Fruit fly (Drosophila melanogaster) whole organism, embryonic: ENCODE results near the gene Pxn.

Source experiments
- Atf6 ChIP-seq: fragments of 200-800 bp; sonication (Bioruptor generic); IDR thresholded peaks from 2 replicates; pipeline ENCODE4 v1.3.6; 2022; ENCODE audit warnings: missing biosample characterization, missing genetic modification characterization
- CG12104 ChIP-seq: fragments of 200-800 bp; sonication (Bioruptor generic); optimal IDR thresholded peaks from 3 replicates; lab custom pipeline; 2016; ENCODE audit warnings: missing biosample characterization, missing genetic modification characterization
- CG12219 ChIP-seq: fragments of 200-800 bp; sonication (Bioruptor generic); optimal IDR thresholded peaks from 3 replicates; lab custom pipeline; 2018; ENCODE audit warnings: missing biosample characterization, mild to moderate bottlenecking, missing genetic modification characterization
- CG12236 ChIP-seq: fragments of 200-800 bp; sonication (Bioruptor generic); optimal IDR thresholded peaks from 2 replicates; lab custom pipeline; 2016; ENCODE audit warnings: missing biosample characterization, missing genetic modification characterization
- CG14050 ChIP-seq: fragments of 200-800 bp; sonication (Bioruptor generic); IDR thresholded peaks from 3 replicates; pipeline ENCODE4 v1.3.6; 2022; ENCODE audit warnings: missing biosample characterization, missing genetic modification characterization
- CG14710 ChIP-seq: fragments of 200-800 bp; sonication (Bioruptor generic); optimal IDR thresholded peaks from 3 replicates; lab custom pipeline; 2019; ENCODE audit warnings: missing biosample characterization, mild to moderate bottlenecking, missing genetic modification characterization, moderate library complexity
- CG14860 ChIP-seq: fragments of 200-800 bp; sonication (Bioruptor generic); IDR thresholded peaks from 3 replicates; pipeline ENCODE4 v1.3.6; 2022; ENCODE audit warnings: missing biosample characterization, missing genetic modification characterization; ENCODE audit not compliant: partially characterized antibody
- CG1603 ChIP-seq: fragments of 200-800 bp; sonication (Bioruptor generic); optimal IDR thresholded peaks from 2 replicates; lab custom pipeline; 2019; ENCODE audit warnings: missing biosample characterization, mild to moderate bottlenecking, missing genetic modification characterization, moderate library complexity
- CG3163 ChIP-seq: fragments of 200-800 bp; sonication (Bioruptor generic); optimal IDR thresholded peaks from 3 replicates; lab custom pipeline; 2016; ENCODE audit warnings: missing biosample characterization, missing genetic modification characterization
- CG33557 ChIP-seq: fragments of 200-800 bp; sonication (Bioruptor generic); optimal IDR thresholded peaks from 2 replicates; lab custom pipeline; 2019; ENCODE audit warnings: missing biosample characterization, mild to moderate bottlenecking, missing genetic modification characterization, moderate library complexity
- CG3407 ChIP-seq: fragments of 200-800 bp; sonication (Bioruptor generic); optimal IDR thresholded peaks from 2 replicates; lab custom pipeline; 2018; ENCODE audit warnings: missing biosample characterization, mild to moderate bottlenecking, missing genetic modification characterization
- CG34224 ChIP-seq: fragments of 200-800 bp; sonication (Bioruptor generic); IDR thresholded peaks from 3 replicates; pipeline ENCODE4 v1.3.6; 2022; ENCODE audit warnings: missing biosample characterization, missing genetic modification characterization; ENCODE audit not compliant: partially characterized antibody
- CG3995 ChIP-seq: fragments of 200-800 bp; sonication (Bioruptor generic); optimal IDR thresholded peaks from 3 replicates; lab custom pipeline; 2016; ENCODE audit warnings: missing biosample characterization, missing genetic modification characterization
- CG43689 ChIP-seq: fragments of 200-800 bp; sonication (Bioruptor generic); IDR thresholded peaks from 2 replicates; pipeline ENCODE4 v1.3.6; 2022; ENCODE audit warnings: missing biosample characterization, missing genetic modification characterization
- CG6683 ChIP-seq: fragments of 200-800 bp; sonication (Bioruptor generic); optimal IDR thresholded peaks from 2 replicates; lab custom pipeline; 2017; ENCODE audit warnings: missing biosample characterization, mild to moderate bottlenecking, missing genetic modification characterization, missing genetic modification reagents
- CG7271 ChIP-seq: fragments of 200-800 bp; sonication (Bioruptor generic); optimal IDR thresholded peaks from 2 replicates; lab custom pipeline; 2018; ENCODE audit warnings: missing biosample characterization, mild to moderate bottlenecking, missing genetic modification characterization, moderate library complexity
- CG8924 ChIP-seq: fragments of 200-800 bp; optimal IDR thresholded peaks from 3 replicates; lab custom pipeline; 2019; ENCODE audit warnings: missing biosample characterization, mild to moderate bottlenecking, missing genetic modification characterization, moderate library complexity
- CG8944 ChIP-seq: fragments of 200-800 bp; sonication (Bioruptor generic); optimal IDR thresholded peaks from 3 replicates; lab custom pipeline; 2016; ENCODE audit warnings: missing biosample characterization, missing genetic modification characterization
- CG9932 ChIP-seq: fragments of 200-800 bp; sonication (Bioruptor generic); IDR thresholded peaks from 2 replicates; pipeline ENCODE4 v1.3.6; 2022; ENCODE audit warnings: missing biosample characterization, missing genetic modification characterization
- Dip2 ChIP-seq: fragments of 200-800 bp; sonication (Bioruptor generic); IDR thresholded peaks from 2 replicates; pipeline ENCODE4 v1.3.6; 2022; ENCODE audit warnings: missing biosample characterization, missing genetic modification characterization
- ERR ChIP-seq: fragments of 200-800 bp; sonication (Bioruptor generic); optimal IDR thresholded peaks from 2 replicates; lab custom pipeline; 2016; ENCODE audit warnings: missing biosample characterization, missing genetic modification characterization
- Gsc ChIP-seq: fragments of 200-800 bp; sonication (Bioruptor generic); IDR thresholded peaks from 2 replicates; pipeline ENCODE4 v1.3.6; 2022; ENCODE audit warnings: missing biosample characterization, missing genetic modification characterization
- HLH4C ChIP-seq: fragments of 200-800 bp; sonication (Bioruptor generic); IDR thresholded peaks from 3 replicates; pipeline ENCODE4 v1.3.6; 2022; ENCODE audit warnings: missing biosample characterization, missing genetic modification characterization; ENCODE audit not compliant: partially characterized antibody
- HLHmδ ChIP-seq: fragments of 200-800 bp; sonication (Bioruptor generic); optimal IDR thresholded peaks from 2 replicates; lab custom pipeline; 2018; ENCODE audit warnings: missing biosample characterization, mild to moderate bottlenecking, missing genetic modification characterization, moderate library complexity
- Hand ChIP-seq: fragments of 200-800 bp; sonication (Bioruptor generic); optimal IDR thresholded peaks from 2 replicates; lab custom pipeline; 2017; ENCODE audit warnings: mild to moderate bottlenecking, missing biosample characterization, missing genetic modification reagents, missing genetic modification characterization
- Meics ChIP-seq: fragments of 200-800 bp; sonication (Bioruptor generic); optimal IDR thresholded peaks from 2 replicates; lab custom pipeline; 2017; ENCODE audit warnings: missing biosample characterization, mild to moderate bottlenecking, missing genetic modification characterization
- NC2β ChIP-seq: fragments of 200-800 bp; sonication (Bioruptor generic); optimal IDR thresholded peaks from 2 replicates; lab custom pipeline; 2016; ENCODE audit warnings: missing biosample characterization, missing genetic modification characterization
- Oli ChIP-seq: fragments of 200-800 bp; sonication (Bioruptor generic); optimal IDR thresholded peaks from 2 replicates; lab custom pipeline; 2018; ENCODE audit warnings: missing biosample characterization, mild to moderate bottlenecking, missing genetic modification characterization, moderate library complexity
- Opbp ChIP-seq: fragments of 200-800 bp; sonication (Bioruptor generic); IDR thresholded peaks from 3 replicates; pipeline ENCODE4 v1.3.6; 2022; ENCODE audit warnings: missing biosample characterization, missing genetic modification characterization; ENCODE audit not compliant: partially characterized antibody
- PHDP ChIP-seq: fragments of 200-800 bp; sonication (Bioruptor generic); optimal IDR thresholded peaks from 3 replicates; lab custom pipeline; 2018; ENCODE audit warnings: missing biosample characterization, mild to moderate bottlenecking, missing genetic modification characterization, moderate library complexity
- Pdp1 ChIP-seq, 2 experiments: fragments of 200-800 bp; sonication (Bioruptor generic); optimal IDR thresholded peaks; 3 replicates each; lab custom pipeline; 2016; ENCODE audit warnings: missing biosample characterization in 2 of 2, missing genetic modification characterization in 2 of 2, mild to moderate bottlenecking in 1 of 2, moderate library complexity in 1 of 2
- Side ChIP-seq: fragments of 200-800 bp; sonication (Bioruptor generic); optimal IDR thresholded peaks from 2 replicates; lab custom pipeline; 2016; ENCODE audit warnings: missing biosample characterization, missing genetic modification characterization
- Six4 ChIP-seq: fragments of 200-800 bp; sonication (Bioruptor generic); optimal IDR thresholded peaks from 2 replicates; lab custom pipeline; 2016; ENCODE audit warnings: missing biosample characterization, missing genetic modification characterization
- abd-A ChIP-seq: fragments of 200-800 bp; sonication (Bioruptor generic); optimal IDR thresholded peaks from 3 replicates; lab custom pipeline; 2019; ENCODE audit warnings: missing biosample characterization, mild to moderate bottlenecking, missing genetic modification characterization, moderate library complexity
- az2 ChIP-seq: fragments of 200-800 bp; sonication (Bioruptor generic); optimal IDR thresholded peaks from 3 replicates; lab custom pipeline; 2016; ENCODE audit warnings: missing biosample characterization, missing genetic modification characterization
- br ChIP-seq: fragments of >200 bp; optimal IDR thresholded peaks from 2 replicates; lab custom pipeline; 2017
- cato ChIP-seq: fragments of 200-800 bp; sonication (Bioruptor generic); optimal IDR thresholded peaks from 2 replicates; lab custom pipeline; 2016; ENCODE audit warnings: missing biosample characterization, missing genetic modification characterization, borderline replicate concordance
- chm ChIP-seq: fragments of 200-800 bp; sonication (Bioruptor generic); IDR thresholded peaks from 2 replicates; pipeline ENCODE4 v1.3.6; 2022; ENCODE audit warnings: missing biosample characterization, missing genetic modification characterization
- dimm ChIP-seq: fragments of 200-800 bp; sonication (Bioruptor generic); IDR thresholded peaks from 2 replicates; pipeline ENCODE4 v1.3.6; 2022; ENCODE audit warnings: missing biosample characterization, missing genetic modification characterization
- dmrt99B ChIP-seq: fragments of 200-800 bp; sonication (Bioruptor generic); optimal IDR thresholded peaks from 2 replicates; lab custom pipeline; 2018; ENCODE audit warnings: missing biosample characterization, mild to moderate bottlenecking, missing genetic modification characterization, moderate library complexity
- fd102C ChIP-seq: fragments of 200-800 bp; sonication (Bioruptor generic); optimal IDR thresholded peaks from 2 replicates; lab custom pipeline; 2018; ENCODE audit warnings: missing biosample characterization, mild to moderate bottlenecking, missing genetic modification characterization, moderate library complexity
- fru ChIP-seq: fragments of >200 bp; optimal IDR thresholded peaks from 2 replicates; lab custom pipeline; 2017
- her ChIP-seq: fragments of 200-800 bp; sonication (Bioruptor generic); optimal IDR thresholded peaks from 2 replicates; lab custom pipeline; 2016; ENCODE audit warnings: missing biosample characterization, missing genetic modification characterization
- kay ChIP-seq: fragments of 200-800 bp; sonication (Bioruptor generic); optimal IDR thresholded peaks from 2 replicates; lab custom pipeline; 2016; ENCODE audit warnings: missing biosample characterization, missing genetic modification characterization
- nerfin-1 ChIP-seq: fragments of 200-800 bp; sonication (Bioruptor generic); optimal IDR thresholded peaks from 3 replicates; lab custom pipeline; 2019; ENCODE audit warnings: missing biosample characterization, mild to moderate bottlenecking, missing genetic modification characterization, moderate library complexity
- otp ChIP-seq: fragments of 200-800 bp; sonication (Bioruptor generic); IDR thresholded peaks from 3 replicates; pipeline ENCODE4, ENCODE4 v1.3.6; 2022; ENCODE audit warnings: missing biosample characterization, missing genetic modification characterization
- run ChIP-seq: fragments of 200-800 bp; sonication (Bioruptor generic); optimal IDR thresholded peaks from 3 replicates; lab custom pipeline; 2018; ENCODE audit warnings: missing biosample characterization, mild to moderate bottlenecking, missing genetic modification characterization
- toy ChIP-seq: fragments of 200-800 bp; sonication (Bioruptor generic); IDR thresholded peaks from 2 replicates; pipeline ENCODE4 v1.3.6; 2022; ENCODE audit warnings: missing biosample characterization, missing genetic modification characterization
- tup ChIP-seq: fragments of 200-800 bp; sonication (Bioruptor generic); optimal IDR thresholded peaks from 2 replicates; lab custom pipeline; 2016; ENCODE audit warnings: missing biosample characterization, mild to moderate bottlenecking, missing genetic modification characterization, moderate library complexity
- twi ChIP-seq: fragments of 200-800 bp; optimal IDR thresholded peaks from 2 replicates; lab custom pipeline; 2019; ENCODE audit warnings: missing biosample characterization, mild to moderate bottlenecking, missing genetic modification characterization, moderate library complexity
- z ChIP-seq: fragments of 200-800 bp; sonication (Bioruptor generic); IDR thresholded peaks from 3 replicates; pipeline ENCODE4 v1.3.6; 2022; ENCODE audit warnings: missing biosample characterization, missing genetic modification characterization

Gene Pxn

dm6 chr3L:2581343-2581825 lies 48.5 kb downstream of the Pxn start (continued):
- TF ChIP-seq CG7271 (tag; lab: Kevin White, UChicago), result peak; percentile 39
- TF ChIP-seq Atf6, result peak; percentile 92
- TF ChIP-seq nerfin-1, result peak; percentile 77
- peak; percentile 58 for TF ChIP-seq Side (GFP tag; lab: Kevin White, UChicago)
- TF ChIP-seq CG8924 (tag; lab: Kevin White, UChicago), result peak; percentile 87
- TF ChIP-seq Opbp (GFP tag; lab: Robert Waterston, UW), result 0 out of 3 replicates have a peak, but pooled peaks have one; percentile 8
- peak; percentile 51 for TF ChIP-seq ERR
- TF ChIP-seq CG3163, result no peak
- peak; percentile 42 for TF ChIP-seq CG8944 (GFP tag; lab: Kevin White, UChicago)
- TF ChIP-seq fru, result no peak
- TF ChIP-seq Meics (GFP tag; lab: Kevin White, UChicago), result peak; percentile 86
- peak; percentile 80 for TF ChIP-seq dimm (GFP tag; lab: Robert Waterston, UW)
- TF ChIP-seq otp, result peak; percentile 94
- peak; percentile 47 for TF ChIP-seq fd102C (GFP tag; lab: Kevin White, UChicago)
- no peak for TF ChIP-seq Dip2 (GFP tag; lab: Robert Waterston, UW)
- TF ChIP-seq run (tag; lab: Kevin White, UChicago), result peak; percentile 60
- TF ChIP-seq CG14050 (GFP tag; lab: Robert Waterston, UW), result peak; percentile 83
- peak; percentile 72 for TF ChIP-seq Six4 (GFP tag; lab: Kevin White, UChicago)
- peak; percentile 74 for TF ChIP-seq CG33557 (GFP tag; lab: Kevin White, UChicago)
- peak; percentile 53; the same call in 1 of the 3 replicates for TF ChIP-seq z (GFP tag; lab: Robert Waterston, UW)
- peak; percentile 86 for TF ChIP-seq PHDP
- peak; percentile 91 for TF ChIP-seq CG9932 (GFP tag; lab: Robert Waterston, UW)
- TF ChIP-seq Pdp1 (GFP tag; optimal IDR thresholded peaks at IDR 0.05; lab: Kevin White, UChicago), result peak; percentile 59 to 71
- no peak for TF ChIP-seq CG34224
- TF ChIP-seq Gsc (GFP tag; lab: Robert Waterston, UW), result no peak
- TF ChIP-seq CG3995 (GFP tag; lab: Kevin White, UChicago), result no peak
- peak; percentile 15 for TF ChIP-seq cato (GFP tag; lab: Kevin White, UChicago)
- TF ChIP-seq abd-A (tag; lab: Kevin White, UChicago), result no peak
- TF ChIP-seq CG14710 (tag; lab: Kevin White, UChicago), result peak; percentile 89
- peak; percentile 91 for TF ChIP-seq CG1603 (tag; lab: Kevin White, UChicago)
- TF ChIP-seq dmrt99B (tag; lab: Kevin White, UChicago), result peak; percentile 87
- TF ChIP-seq chm (GFP tag; lab: Robert Waterston, UW), result peak; percentile 96
- peak; percentile 77 for TF ChIP-seq NC2β (GFP tag; lab: Kevin White, UChicago)
- peak; percentile 90 for TF ChIP-seq Oli (tag; lab: Kevin White, UChicago)
- peak; percentile 83 for TF ChIP-seq twi (tag; lab: Kevin White, UChicago)
- TF ChIP-seq CG6683 (GFP tag; lab: Kevin White, UChicago), result peak; percentile 55
- TF ChIP-seq HLHmδ (GFP tag; lab: Kevin White, UChicago), result no peak
- TF ChIP-seq az2, result peak; percentile 78
- peak; percentile 76 for TF ChIP-seq CG43689 (GFP tag; lab: Robert Waterston, UW)
- peak; percentile 38 for TF ChIP-seq her (GFP tag; lab: Kevin White, UChicago)
- peak; percentile 27; the same call in 1 of the 2 replicates for TF ChIP-seq toy
- TF ChIP-seq CG3407 (GFP tag; lab: Kevin White, UChicago), result peak; percentile 74
- TF ChIP-seq CG12104 (GFP tag; lab: Kevin White, UChicago), result peak; percentile 59
- peak; percentile 9 for TF ChIP-seq CG12236 (GFP tag; lab: Kevin White, UChicago)
- TF ChIP-seq HLH4C (GFP tag; lab: Robert Waterston, UW), result no peak
- peak; percentile 86 for TF ChIP-seq CG12219 (GFP tag; lab: Kevin White, UChicago)
- peak; percentile 70 for TF ChIP-seq Hand (GFP tag; lab: Kevin White, UChicago)
- peak; percentile 39 for TF ChIP-seq kay (GFP tag; lab: Kevin White, UChicago)
- TF ChIP-seq br (lab: Kevin White, UChicago), result no peak
- no peak for TF ChIP-seq CG14860 (GFP tag; lab: Robert Waterston, UW)
- peak; percentile 58 for TF ChIP-seq tup (GFP tag; lab: Kevin White, UChicago)
